Worm (Caenorhabditis elegans): ENCODE data around the gene ceh-54.

DNA sequence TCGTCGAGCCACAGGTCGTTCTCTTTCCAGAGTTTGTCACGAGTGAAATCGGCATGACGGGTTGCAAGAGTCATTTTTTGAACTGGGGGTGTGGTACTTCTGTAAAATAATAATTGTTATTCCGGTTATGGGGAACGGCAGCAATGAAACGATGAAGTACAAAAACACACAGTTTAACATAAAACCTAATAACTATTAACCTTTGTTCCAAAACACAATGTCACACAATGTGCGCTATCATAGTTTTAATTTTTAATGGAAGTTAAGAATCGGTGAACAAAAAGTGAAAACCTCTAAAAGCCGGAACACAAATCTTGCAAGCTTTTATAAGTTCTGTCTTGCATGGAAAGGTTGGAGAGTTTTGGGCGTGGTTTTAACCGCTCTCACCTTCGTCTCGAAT, 41.4 kb upstream of the ceh-54 start, which contains the start of gene hsp-43:
- TF ChIP-seq nhr-28 (tag; optimal IDR thresholded peaks at IDR 0.05) (no peak), nhr-77 (tag; optimal IDR thresholded peaks at IDR 0.05) (no peak), pqm-1 (tag; optimal IDR thresholded peaks at IDR 0.05) (no peak), mef-2 (tag; optimal IDR thresholded peaks at IDR 0.05) (no peak), Y116A8C.19 (tag; optimal IDR thresholded peaks at IDR 0.05; ENCODE audit: borderline replicate concordance) (no peak), lin-13 (GFP tag; optimal IDR thresholded peaks at IDR 0.05) (no peak)

All from whole organism, L1 larva.